Fruit fly (Drosophila melanogaster) whole organism, embryonic: Measurements from ENCODE around the gene CG1607.

Source experiments
- Adf1 ChIP-seq: fragments of 200-800 bp; sonication (Bioruptor generic); IDR thresholded peaks from 2 replicates; pipeline ENCODE4 v1.3.6; 2022; ENCODE audit warnings: missing biosample characterization, missing genetic modification characterization
- Bdp1 ChIP-seq: fragments of 200-800 bp; sonication (Bioruptor generic); optimal IDR thresholded peaks from 3 replicates; lab custom pipeline; 2016; ENCODE audit warnings: missing biosample characterization, missing genetic modification characterization
- BtbVII ChIP-seq: fragments of 200-800 bp; sonication (Bioruptor generic); optimal IDR thresholded peaks from 3 replicates; lab custom pipeline; 2017; ENCODE audit warnings: missing biosample characterization, mild to moderate bottlenecking, missing genetic modification characterization
- CG11695 ChIP-seq: fragments of 200-800 bp; sonication (Bioruptor generic); IDR thresholded peaks from 3 replicates; pipeline ENCODE4 v1.3.6; 2022; ENCODE audit warnings: missing biosample characterization, missing genetic modification characterization
- CG11696 ChIP-seq: fragments of 200-800 bp; sonication (Bioruptor generic); IDR thresholded peaks from 2 replicates; pipeline ENCODE4 v1.3.6; 2022; ENCODE audit warnings: missing biosample characterization, missing genetic modification characterization
- CG12104 ChIP-seq: fragments of 200-800 bp; sonication (Bioruptor generic); optimal IDR thresholded peaks from 3 replicates; lab custom pipeline; 2016; ENCODE audit warnings: missing biosample characterization, missing genetic modification characterization
- CG12236 ChIP-seq: fragments of 200-800 bp; sonication (Bioruptor generic); optimal IDR thresholded peaks from 2 replicates; lab custom pipeline; 2016; ENCODE audit warnings: missing biosample characterization, missing genetic modification characterization
- CG12942 ChIP-seq: fragments of 200-800 bp; sonication (Bioruptor generic); optimal IDR thresholded peaks from 3 replicates; lab custom pipeline; 2016; ENCODE audit warnings: missing biosample characterization, missing genetic modification characterization
- CG13775 ChIP-seq: fragments of 200-800 bp; sonication (Bioruptor generic); optimal IDR thresholded peaks from 3 replicates; lab custom pipeline; 2017; ENCODE audit warnings: missing biosample characterization, mild to moderate bottlenecking, missing genetic modification characterization
- CG14965 ChIP-seq: fragments of 200-800 bp; sonication (Bioruptor generic); optimal IDR thresholded peaks from 2 replicates; lab custom pipeline; 2016; ENCODE audit warnings: missing biosample characterization, missing genetic modification characterization, borderline replicate concordance
- CG1529 ChIP-seq: fragments of 200-800 bp; sonication (Bioruptor generic); optimal IDR thresholded peaks from 3 replicates; lab custom pipeline; 2018; ENCODE audit warnings: missing biosample characterization, missing genetic modification characterization
- CG16813 ChIP-seq: fragments of 200-800 bp; sonication (Bioruptor generic); IDR thresholded peaks from 3 replicates; pipeline ENCODE4 v1.3.6; 2022; ENCODE audit warnings: missing biosample characterization, missing genetic modification characterization; ENCODE audit not compliant: partially characterized antibody
- CG18011 ChIP-seq: fragments of 200-800 bp; sonication (Bioruptor generic); optimal IDR thresholded peaks from 2 replicates; lab custom pipeline; 2017; ENCODE audit warnings: missing biosample characterization, missing genetic modification characterization, mild to moderate bottlenecking, moderate library complexity, missing genotype
- CG18262 ChIP-seq: fragments of 200-800 bp; optimal IDR thresholded peaks from 3 replicates; lab custom pipeline; 2019; ENCODE audit warnings: missing biosample characterization, mild to moderate bottlenecking, missing genetic modification characterization, moderate library complexity
- CG18599 ChIP-seq: fragments of 200-800 bp; sonication (Bioruptor generic); optimal IDR thresholded peaks from 3 replicates; lab custom pipeline; 2017; ENCODE audit warnings: missing biosample characterization, missing genetic modification characterization, mild to moderate bottlenecking, moderate library complexity, missing genetic modification reagents
- CG2678 ChIP-seq: fragments of 200-800 bp; sonication (Bioruptor generic); optimal IDR thresholded peaks from 3 replicates; lab custom pipeline; 2019; ENCODE audit warnings: missing biosample characterization, mild to moderate bottlenecking, missing genetic modification characterization, moderate library complexity
- CG30431 ChIP-seq: fragments of 200-800 bp; sonication (Bioruptor generic); optimal IDR thresholded peaks from 2 replicates; lab custom pipeline; 2017; ENCODE audit warnings: missing biosample characterization, missing genetic modification characterization
- CG31224 ChIP-seq: fragments of 200-800 bp; sonication (Bioruptor generic); IDR thresholded peaks from 2 replicates; pipeline ENCODE4 v1.3.6; 2022; ENCODE audit warnings: missing biosample characterization, missing genetic modification characterization
- CG34224 ChIP-seq: fragments of 200-800 bp; sonication (Bioruptor generic); IDR thresholded peaks from 3 replicates; pipeline ENCODE4 v1.3.6; 2022; ENCODE audit warnings: missing biosample characterization, missing genetic modification characterization; ENCODE audit not compliant: partially characterized antibody
- CG6791 ChIP-seq: fragments of 200-800 bp; sonication (Bioruptor generic); IDR thresholded peaks from 3 replicates; pipeline ENCODE4 v1.3.6; 2022; ENCODE audit warnings: missing biosample characterization, missing genetic modification characterization; ENCODE audit not compliant: partially characterized antibody
- CG7963 ChIP-seq: fragments of 200-800 bp; sonication (Bioruptor generic); IDR thresholded peaks from 3 replicates; pipeline ENCODE4 v1.3.6; 2022; ENCODE audit warnings: missing biosample characterization, missing genetic modification characterization; ENCODE audit not compliant: partially characterized antibody
- CG8388 ChIP-seq: fragments of 200-800 bp; sonication (Bioruptor generic); optimal IDR thresholded peaks from 2 replicates; lab custom pipeline; 2019; ENCODE audit warnings: missing biosample characterization, mild to moderate bottlenecking, missing genetic modification characterization, moderate library complexity
- CG9817 ChIP-seq: fragments of 200-800 bp; sonication (Bioruptor generic); optimal IDR thresholded peaks from 2 replicates; lab custom pipeline; 2018; ENCODE audit warnings: missing biosample characterization, mild to moderate bottlenecking, missing genetic modification characterization, moderate library complexity
- Deaf1 ChIP-seq: fragments of 200-800 bp; optimal IDR thresholded peaks from 3 replicates; lab custom pipeline; 2019; ENCODE audit warnings: missing biosample characterization, mild to moderate bottlenecking, missing genetic modification characterization, moderate library complexity
- Dref ChIP-seq: fragments of 200-800 bp; sonication (Bioruptor generic); IDR thresholded peaks from 2 replicates; pipeline ENCODE4 v1.3.6; 2022; ENCODE audit warnings: missing biosample characterization, missing genetic modification characterization
- E2f2 ChIP-seq: fragments of 200-800 bp; sonication (Bioruptor generic); IDR thresholded peaks from 2 replicates; pipeline ENCODE4 v1.3.6; 2022; ENCODE audit warnings: missing biosample characterization, missing genetic modification characterization
- HLHmδ ChIP-seq: fragments of 200-800 bp; sonication (Bioruptor generic); optimal IDR thresholded peaks from 2 replicates; lab custom pipeline; 2018; ENCODE audit warnings: missing biosample characterization, mild to moderate bottlenecking, missing genetic modification characterization, moderate library complexity
- Lpt ChIP-seq: fragments of >200 bp; optimal IDR thresholded peaks from 2 replicates; lab custom pipeline; 2018; ENCODE audit warnings: missing biosample characterization, missing genetic modification characterization
- Max ChIP-seq: fragments of 200-800 bp; sonication (Bioruptor generic); optimal IDR thresholded peaks from 2 replicates; lab custom pipeline; 2016; ENCODE audit warnings: missing biosample characterization, mild to moderate bottlenecking, missing genetic modification characterization
- Rx ChIP-seq: fragments of 200-800 bp; sonication (Bioruptor generic); IDR thresholded peaks from 2 replicates; pipeline ENCODE4 v1.3.6; 2022; ENCODE audit warnings: missing biosample characterization, missing genetic modification characterization
- Sry-β ChIP-seq: fragments of 200-800 bp; sonication (Bioruptor generic); optimal IDR thresholded peaks from 2 replicates; lab custom pipeline; 2018; ENCODE audit warnings: missing biosample characterization, mild to moderate bottlenecking, missing genetic modification characterization, moderate library complexity
- Vsx1 ChIP-seq: fragments of 200-800 bp; sonication (Bioruptor generic); optimal IDR thresholded peaks from 2 replicates; lab custom pipeline; 2017; ENCODE audit warnings: missing biosample characterization, mild to moderate bottlenecking, missing genetic modification characterization, missing genetic modification reagents
- ac ChIP-seq: fragments of 200-800 bp; sonication (Bioruptor generic); optimal IDR thresholded peaks from 3 replicates; lab custom pipeline; 2017; ENCODE audit warnings: missing biosample characterization, mild to moderate bottlenecking, missing genetic modification characterization
- amos ChIP-seq: fragments of 200-800 bp; sonication (Bioruptor generic); IDR thresholded peaks from 2 replicates; pipeline ENCODE4 v1.3.6; 2022; ENCODE audit warnings: missing biosample characterization, missing genetic modification characterization; ENCODE audit not compliant: partially characterized antibody
- aop ChIP-seq: fragments of 200-800 bp; sonication (Bioruptor generic); IDR thresholded peaks from 2 replicates; pipeline ENCODE4 v1.3.6; 2022; ENCODE audit warnings: missing biosample characterization, missing genetic modification characterization
- ato ChIP-seq: fragments of 200-800 bp; sonication (Bioruptor generic); IDR thresholded peaks from 2 replicates; pipeline ENCODE4 v1.3.6; 2022; ENCODE audit warnings: missing biosample characterization, missing genetic modification characterization; ENCODE audit not compliant: partially characterized antibody
- bcd ChIP-seq: fragments of 200-800 bp; sonication (Bioruptor generic); optimal IDR thresholded peaks from 2 replicates; lab custom pipeline; 2017; ENCODE audit warnings: missing biosample characterization, mild to moderate bottlenecking, missing genetic modification characterization
- corto ChIP-seq: fragments of 200-800 bp; sonication (Bioruptor generic); optimal IDR thresholded peaks from 2 replicates; lab custom pipeline; 2016; ENCODE audit warnings: missing biosample characterization, mild to moderate bottlenecking, missing genetic modification characterization, moderate library complexity
- dan ChIP-seq: fragments of 200-800 bp; sonication (Bioruptor generic); IDR thresholded peaks from 2 replicates; pipeline ENCODE4 v1.3.6; 2022; ENCODE audit warnings: missing biosample characterization, missing genetic modification characterization
- dpn ChIP-seq, 2 experiments: fragments of 200-800 bp; sonication (Bioruptor generic); optimal IDR thresholded peaks; 3 replicates each; lab custom pipeline; 2016; ENCODE audit warnings: missing biosample characterization in 2 of 2, missing genetic modification characterization in 2 of 2
- fd3F ChIP-seq: fragments of 200-800 bp; sonication (Bioruptor generic); optimal IDR thresholded peaks from 2 replicates; lab custom pipeline; 2018; ENCODE audit warnings: missing biosample characterization, mild to moderate bottlenecking, missing genetic modification characterization, moderate library complexity
- insv ChIP-seq, 2 experiments: fragments of 200-800 bp; sonication (Bioruptor generic); optimal IDR thresholded peaks; 3 replicates each; lab custom pipeline; 2016 to 2018; ENCODE audit warnings: missing biosample characterization in 2 of 2, missing genetic modification characterization in 2 of 2
- repo ChIP-seq: fragments of 200-800 bp; sonication (Bioruptor generic); optimal IDR thresholded peaks from 2 replicates; lab custom pipeline; 2016; ENCODE audit warnings: missing biosample characterization, missing genetic modification characterization
- sc ChIP-seq, 3 experiments: fragments of >200 bp in 2 of 3; fragments of 200-800 bp in 1 of 3; sonication (Bioruptor generic) in 1 of 3; optimal IDR thresholded peaks; 2 replicates in 2 of 3; 3 replicates in 1 of 3; lab custom pipeline; 2017; ENCODE audit warnings: mild to moderate bottlenecking in 1 of 3, missing biosample characterization in 1 of 3, missing genetic modification characterization in 1 of 3, missing genetic modification reagents in 1 of 3
- scrt ChIP-seq: fragments of 200-800 bp; sonication (Bioruptor generic); optimal IDR thresholded peaks from 2 replicates; lab custom pipeline; 2018; ENCODE audit warnings: missing biosample characterization, mild to moderate bottlenecking, missing genetic modification characterization, moderate library complexity
- sens ChIP-seq: fragments of 200-800 bp; sonication (Bioruptor generic); peaks from one replicate; lab custom pipeline; 2016; ENCODE audit warnings: missing biosample characterization, missing genetic modification characterization
- shn ChIP-seq: fragments of 200-800 bp; sonication (Bioruptor generic); optimal IDR thresholded peaks from 3 replicates; lab custom pipeline; 2016; ENCODE audit warnings: missing biosample characterization, missing genetic modification characterization
- slbo ChIP-seq: fragments of 200-800 bp; sonication (Bioruptor generic); IDR thresholded peaks from 2 replicates; pipeline ENCODE4 v1.3.6; 2022; ENCODE audit warnings: missing biosample characterization, missing genetic modification characterization
- ttk ChIP-seq: fragments of 200-800 bp; sonication (Bioruptor generic); IDR thresholded peaks from 2 replicates; pipeline ENCODE4 v2.1.2; 2022; ENCODE audit warnings: missing biosample characterization, missing genetic modification characterization
- wdn ChIP-seq: fragments of 200-800 bp; sonication (Bioruptor generic); IDR thresholded peaks from 2 replicates; pipeline ENCODE4 v1.3.6; 2022; ENCODE audit warnings: missing biosample characterization, missing genetic modification characterization

CG1607 gene

dm6 chr3R:31384108-31384507 is 2.2 kb downstream of the CG1607 start (continued):
- TF ChIP-seq dan (GFP tag; lab: Robert Waterston, UW), result peak; percentile 83
- TF ChIP-seq CG8388 (GFP tag; lab: Kevin White, UChicago), result peak; percentile 96
- TF ChIP-seq CG30431 (GFP tag; lab: Kevin White, UChicago), result peak; percentile 95
- TF ChIP-seq CG12236 (GFP tag; lab: Kevin White, UChicago), result peak; percentile 89
- peak; percentile 98 for TF ChIP-seq CG11695
- peak; percentile 98 for TF ChIP-seq CG18599 (GFP tag; lab: Kevin White, UChicago)
- TF ChIP-seq Vsx1 (GFP tag; lab: Kevin White, UChicago), result peak; percentile 94
- TF ChIP-seq Deaf1 (tag; lab: Kevin White, UChicago), result peak; percentile 86
- TF ChIP-seq ato (GFP tag; lab: Robert Waterston, UW), result no peak
- no peak for TF ChIP-seq CG6791
- TF ChIP-seq Rx (GFP tag; lab: Robert Waterston, UW), result peak; percentile 96
- TF ChIP-seq amos, result no peak
- TF ChIP-seq bcd (GFP tag; lab: Kevin White, UChicago), result peak; percentile 98
- TF ChIP-seq ac, result peak; percentile 57
- TF ChIP-seq CG1529 (GFP tag; lab: Kevin White, UChicago), result peak; percentile 91
- peak; percentile 33 to 50 for TF ChIP-seq insv (GFP tag; optimal IDR thresholded peaks at IDR 0.05; lab: Kevin White, UChicago)
- peak; percentile 99 for TF ChIP-seq slbo (GFP tag; lab: Robert Waterston, UW)
- peak; percentile 79 for TF ChIP-seq E2f2 (GFP tag; lab: Robert Waterston, UW)
- no peak for TF ChIP-seq CG16813
- peak; percentile 98 for TF ChIP-seq dpn (GFP tag; optimal IDR thresholded peaks at IDR 0.05; lab: Kevin White, UChicago)
- TF ChIP-seq Lpt (GFP tag; lab: Kevin White, UChicago), result no peak
- peak; percentile 98 for TF ChIP-seq shn (GFP tag; lab: Kevin White, UChicago)
- TF ChIP-seq CG13775 (GFP tag; lab: Kevin White, UChicago), result peak; percentile 95
- TF ChIP-seq CG18011 (GFP tag; lab: Kevin White, UChicago), result peak; percentile 89
- no peak for TF ChIP-seq CG7963
- peak; percentile 97 for TF ChIP-seq wdn (GFP tag; lab: Robert Waterston, UW)
- TF ChIP-seq CG31224 (GFP tag; lab: Robert Waterston, UW), result peak; percentile 95
- TF ChIP-seq CG34224, result no peak
- TF ChIP-seq Adf1, result peak; percentile 84
- TF ChIP-seq corto (GFP tag; lab: Kevin White, UChicago), result peak; percentile 93
- peak; percentile 96 for TF ChIP-seq fd3F (GFP tag; lab: Kevin White, UChicago)
- TF ChIP-seq CG2678, result peak; percentile 96
- TF ChIP-seq BtbVII, result peak; percentile 95
- TF ChIP-seq Dref (GFP tag; lab: Robert Waterston, UW), result peak; percentile 47
- peak; percentile 91 for TF ChIP-seq Bdp1 (GFP tag; lab: Kevin White, UChicago)
- peak; percentile 81 for TF ChIP-seq aop
- TF ChIP-seq Sry-β, result peak; percentile 48
- peak; percentile 94 for TF ChIP-seq scrt (GFP tag; lab: Kevin White, UChicago)
- peak; percentile 96 for TF ChIP-seq CG12942 (GFP tag; lab: Kevin White, UChicago)
- TF ChIP-seq CG14965 (GFP tag; lab: Kevin White, UChicago), result peak; percentile 68
- peak; percentile 96 for TF ChIP-seq CG18262 (tag; lab: Kevin White, UChicago)
- peak; percentile 99 for TF ChIP-seq sens (GFP tag; lab: Kevin White, UChicago)
- peak; percentile 97 for TF ChIP-seq ttk
- peak; percentile 94 for TF ChIP-seq repo (GFP tag; lab: Kevin White, UChicago)
- peak; percentile 45 for TF ChIP-seq HLHmδ (GFP tag; lab: Kevin White, UChicago)
- peak; percentile 93 for TF ChIP-seq CG11696 (GFP tag; lab: Robert Waterston, UW)
- peak; percentile 92 for TF ChIP-seq Max (GFP tag; lab: Kevin White, UChicago)
- no peak for TF ChIP-seq sc (optimal IDR thresholded peaks at IDR 0.05; lab: Kevin White, UChicago)
- peak; percentile 91 for TF ChIP-seq sc (GFP tag; optimal IDR thresholded peaks at IDR 0.05; lab: Kevin White, UChicago)
- TF ChIP-seq CG12104 (GFP tag; lab: Kevin White, UChicago), result peak; percentile 93
- peak; percentile 98 for TF ChIP-seq CG9817 (tag; lab: Kevin White, UChicago)
